Worm (Caenorhabditis elegans) whole organism, midembryonic: ENCODE results near the gene mcat-1.

ENCODE experiments used
- flt-1 ChIP-seq: fragments of 200-800 bp; sonication (Bioruptor generic); IDR thresholded peaks from 2 replicates; pipeline ENCODE4 v1.3.6; 2022; ENCODE audit warnings: missing genetic modification characterization, missing compliant biosample characterization
- klf-2 ChIP-seq: fragments of 200-800 bp; sonication (Bioruptor generic); conservative IDR thresholded peaks from 2 replicates; pipeline ENCODE4 v1.3.6; 2022; ENCODE audit warnings: missing genetic modification reagents, missing genetic modification characterization, missing compliant biosample characterization
- med-1 ChIP-seq: sonication (generic microtip); optimal IDR thresholded peaks from 2 replicates; lab custom pipeline; 2017; ENCODE audit warnings: missing genetic modification characterization, mild to moderate bottlenecking, missing compliant biosample characterization, antibody characterized with exemption, missing genetic modification reagents; ENCODE audit not compliant: insufficient read depth
- ztf-23 ChIP-seq: fragments of 200-800 bp; sonication (Bioruptor generic); IDR thresholded peaks from 2 replicates; pipeline ENCODE4 v1.3.6; 2022; ENCODE audit warnings: missing genetic modification reagents, missing genetic modification characterization, missing compliant biosample characterization

ce11 chrII:121121-121520, 29.8 kb upstream of the mcat-1 start, which contains the start of gene K10B4.3:
- TF ChIP-seq flt-1 (GFP tag; lab: Robert Waterston, UW) (no peak), ztf-23 (GFP tag; lab: Robert Waterston, UW) (no peak), med-1 (GFP tag; lab: Kevin White, UChicago) (no peak), klf-2 (GFP tag; lab: Robert Waterston, UW) (no peak)
